Worm (Caenorhabditis elegans) whole organism, L3 larva: ENCODE data around the gene dach-1.

Experiments used
- R02D3.7 ChIP-seq: fragments of 150-350 bp; optimal IDR thresholded peaks from 2 replicates; lab custom pipeline; 2014; ENCODE audit warnings: missing biosample characterization, missing genetic modification characterization
- ceh-9 ChIP-seq: sonication (generic microtip); optimal IDR thresholded peaks from 2 replicates; lab custom pipeline; 2018; ENCODE audit warnings: missing biosample characterization, missing genetic modification characterization
- egl-5 ChIP-seq: fragments of 150-350 bp; optimal IDR thresholded peaks from 2 replicates; lab custom pipeline; 2017; ENCODE audit warnings: missing biosample characterization, missing genetic modification reagents, missing genetic modification characterization, inconsistent platforms
- eor-1 ChIP-seq, 2 experiments: fragments of 150-350 bp; optimal IDR thresholded peaks; 2 replicates each; lab custom pipeline; 2014 to 2018; ENCODE audit warnings: missing biosample characterization in 2 of 2, missing genetic modification characterization in 2 of 2
- jun-1 ChIP-seq: fragments of 150-350 bp; optimal IDR thresholded peaks from 2 replicates; lab custom pipeline; 2014; ENCODE audit warnings: missing biosample characterization, missing genetic modification reagents, missing genetic modification characterization
- lin-39 ChIP-seq: fragments of 150-350 bp; optimal IDR thresholded peaks from 2 replicates; lab custom pipeline; 2018; ENCODE audit warnings: missing biosample characterization, missing genetic modification reagents, missing genetic modification characterization
- nhr-28 ChIP-seq: fragments of 150-350 bp; optimal IDR thresholded peaks from 2 replicates; lab custom pipeline; 2014; ENCODE audit warnings: missing biosample characterization, missing genetic modification characterization

DNA sequence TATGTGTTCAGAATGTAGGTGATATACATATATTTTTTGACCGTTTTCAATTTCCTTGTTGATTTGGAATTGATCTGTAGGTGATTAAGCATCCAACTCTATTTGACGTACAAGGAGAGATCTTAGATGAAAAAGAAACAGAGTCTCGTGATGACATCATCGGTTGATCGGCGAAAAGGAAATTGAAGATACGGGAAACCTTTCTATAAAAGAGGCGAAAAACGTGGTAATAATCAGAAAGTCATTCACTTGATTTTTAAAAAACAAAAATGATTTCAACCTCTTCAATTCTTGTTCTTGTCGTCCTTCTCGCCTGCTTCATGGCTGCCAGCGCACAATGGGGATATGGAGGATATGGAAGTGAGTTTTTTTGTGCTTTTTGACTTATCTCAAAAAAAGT, 34.4 kb downstream of the dach-1 start, which contains the start of gene nlp-29:
- TF ChIP-seq lin-39 (tag; lab: Kevin White, UChicago): no peak
- no peak for TF ChIP-seq jun-1 (tag; lab: Kevin White, UChicago)
- TF ChIP-seq R02D3.7 (tag; lab: Kevin White, UChicago): no peak
- no peak for TF ChIP-seq eor-1 (tag; optimal IDR thresholded peaks at IDR 0.05; lab: Kevin White, UChicago)
- TF ChIP-seq nhr-28 (tag; lab: Kevin White, UChicago): no peak
- TF ChIP-seq ceh-9 (tag; lab: Kevin White, UChicago): no peak
- no peak for TF ChIP-seq egl-5 (tag; lab: Kevin White, UChicago)
